Worm (Caenorhabditis elegans): Measurements from ENCODE around the gene meg-3.

DNA sequence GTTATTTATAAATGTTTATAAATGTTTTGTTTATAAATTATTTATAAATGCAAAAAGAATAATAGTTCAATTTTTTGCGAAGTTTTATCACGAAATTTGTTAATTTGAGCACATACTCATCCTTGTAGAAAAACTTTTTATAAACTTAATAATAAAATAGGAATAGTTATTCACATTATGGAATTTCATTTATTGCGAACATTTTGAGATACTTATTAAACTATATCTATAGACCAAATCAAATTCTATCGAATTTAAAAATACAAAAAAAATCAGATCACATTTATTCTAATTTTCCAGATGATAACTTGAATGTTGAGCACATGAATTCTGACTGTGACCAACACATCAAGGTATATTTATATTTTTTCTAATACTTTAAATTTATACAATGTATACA lies 29.4 kb upstream of the meg-3 start, which contains the start of gene Y102A11A.3:
- TF ChIP-seq lin-39 (tag; optimal IDR thresholded peaks at IDR 0.05) = no peak
- TF ChIP-seq nhr-11 (tag; optimal IDR thresholded peaks at IDR 0.05) = no peak
- TF ChIP-seq nhr-12 (tag; optimal IDR thresholded peaks at IDR 0.05) = no peak
- no peak for TF ChIP-seq unc-62 (GFP tag; optimal IDR thresholded peaks at IDR 0.05)
- TF ChIP-seq lin-11 (tag; optimal IDR thresholded peaks at IDR 0.05) = no peak
- TF ChIP-seq nhr-10 (tag; optimal IDR thresholded peaks at IDR 0.05) = no peak
- TF ChIP-seq blmp-1 (tag; optimal IDR thresholded peaks at IDR 0.05; ENCODE audit: insufficient read depth) = no peak
- no peak for TF ChIP-seq fos-1 (tag; optimal IDR thresholded peaks at IDR 0.05)
- TF ChIP-seq aly-2 (tag; optimal IDR thresholded peaks at IDR 0.05) = no peak
- no peak for TF ChIP-seq ama-1 (optimal IDR thresholded peaks at IDR 0.05)
- no peak for TF ChIP-seq nhr-77 (tag; optimal IDR thresholded peaks at IDR 0.05)

All from whole organism, L2 larva.